Fruit fly (Drosophila melanogaster): Measurements from ENCODE around the gene CG9801.

- TF ChIP-seq Eip78C (GFP tag): no peak
- no peak for TF ChIP-seq topi (GFP tag; optimal IDR thresholded peaks at IDR 0.05)
- no peak for TF ChIP-seq Blimp-1 (GFP tag; optimal IDR thresholded peaks at IDR 0.05)
- TF ChIP-seq Sox102F (GFP tag; optimal IDR thresholded peaks at IDR 0.05): no peak
- no peak for TF ChIP-seq CG1621 (tag; optimal IDR thresholded peaks at IDR 0.05)
- no peak for TF ChIP-seq CG16779 (tag; optimal IDR thresholded peaks at IDR 0.05)
- no peak for TF ChIP-seq CG3032 (tag; optimal IDR thresholded peaks at IDR 0.05)
- TF ChIP-seq spab (GFP tag; optimal IDR thresholded peaks at IDR 0.05): no peak
Observed at dm6 chr3R:8779823-8780222, 32.3 kb upstream of the CG9801 start, which contains the start of gene CG33191.
